Worm (Caenorhabditis elegans): ENCODE results near the gene Y46H3C.7.
A peak's percentile ranks its signal among the peaks of the same experiment; 100 is the strongest.

Y46H3C.7 gene

ce11 chrV:1721966-1722365, 28.1 kb upstream of the Y46H3C.7 start, which contains the start of gene srw-101:
srw-101 (plus strand) TSS chrV:1722266.
- TF ChIP-seq ama-1 (optimal IDR thresholded peaks at IDR 0.05) (no peak), sptf-1 (tag; optimal IDR thresholded peaks at IDR 0.05) (no peak), lin-14 (GFP tag; optimal IDR thresholded peaks at IDR 0.05) (no peak), tbx-2 (tag; optimal IDR thresholded peaks at IDR 0.05) (no peak), hpl-2 (GFP tag; optimal IDR thresholded peaks at IDR 0.05) (no peak), unc-30 (tag; optimal IDR thresholded peaks at IDR 0.05) (no peak), efl-1 (optimal IDR thresholded peaks at IDR 0.05) (no peak), efl-1 (GFP tag; optimal IDR thresholded peaks at IDR 0.05 in 1 of 2) (no peak), C16A3.4 (tag; optimal IDR thresholded peaks at IDR 0.05) (no peak), nhr-237 (tag; optimal IDR thresholded peaks at IDR 0.05) (no peak), blmp-1 (tag; optimal IDR thresholded peaks at IDR 0.05) (no peak)

DNA sequence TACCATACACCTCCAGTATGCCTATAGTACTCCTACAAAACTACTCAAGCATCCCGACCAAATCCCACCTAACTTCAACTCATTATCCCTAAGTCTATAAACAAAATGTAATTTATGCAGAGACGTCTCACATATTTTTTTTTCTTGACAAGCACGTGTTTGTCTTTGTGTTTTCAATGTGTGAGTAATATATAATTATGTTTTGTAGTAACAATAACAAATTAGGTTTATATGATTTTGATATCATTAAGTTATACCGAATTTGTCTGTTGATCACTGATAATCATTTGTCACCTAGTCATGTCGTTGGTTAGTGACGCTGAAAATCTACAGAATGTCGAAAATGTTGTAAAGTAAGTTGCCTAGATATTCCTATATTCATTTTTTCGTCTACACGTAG, 26.1 kb upstream of the Y46H3C.7 start, which contains the start of gene srw-102:
srw-102 (plus strand) TSS at position 301 of the 400 bp plus-strand sequence.
- TF ChIP-seq ceh-8 (GFP tag; optimal IDR thresholded peaks at IDR 0.05) (peak; percentile 81), swsn-7 (tag; optimal IDR thresholded peaks at IDR 0.05) (no peak), nhr-77 (tag; optimal IDR thresholded peaks at IDR 0.05) (no peak), nhr-47 (tag; optimal IDR thresholded peaks at IDR 0.05) (peak; percentile 21)

DNA sequence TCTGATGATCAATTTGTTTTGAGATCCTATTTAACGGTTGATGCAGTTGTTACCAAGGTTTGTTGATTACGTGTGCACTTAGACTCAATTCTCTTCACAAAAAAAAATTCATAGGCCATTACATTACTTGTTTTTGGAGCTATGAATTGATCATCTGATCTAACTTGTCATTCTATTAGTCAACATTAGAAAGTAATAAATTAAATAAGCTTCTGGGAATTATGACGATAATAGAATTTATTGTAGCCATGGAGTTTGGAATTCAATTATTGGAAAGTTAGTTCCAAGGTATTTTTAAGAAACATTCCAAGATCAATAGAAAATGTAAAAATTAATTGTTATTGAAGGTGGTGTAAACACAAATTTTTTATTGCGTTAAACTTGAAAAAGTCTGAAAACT, 24.4 kb upstream of the Y46H3C.7 start:
- peak; percentile 60 for TF ChIP-seq fkh-8 (tag; optimal IDR thresholded peaks at IDR 0.05)
- peak; percentile 52 for TF ChIP-seq nhr-71 (tag; optimal IDR thresholded peaks at IDR 0.05)
- no peak for TF ChIP-seq ceh-88 (GFP tag; IDR thresholded peaks at IDR 0.05)
- no peak for TF ChIP-seq mep-1 (tag; optimal IDR thresholded peaks at IDR 0.05)
- no peak for TF ChIP-seq fkh-4 (tag; optimal IDR thresholded peaks at IDR 0.05; ENCODE audit: borderline replicate concordance)
- no peak for TF ChIP-seq ceh-82 (tag; optimal IDR thresholded peaks at IDR 0.05)
- TF ChIP-seq aha-1 (tag; optimal IDR thresholded peaks at IDR 0.05), result no peak
- TF ChIP-seq ama-1 (optimal IDR thresholded peaks at IDR 0.05), result no peak
- no peak for TF ChIP-seq grh-1 (GFP tag; IDR thresholded peaks at IDR 0.05)
- TF ChIP-seq snpc-4 (tag; optimal IDR thresholded peaks at IDR 0.05), result no peak
- peak; percentile 13 for TF ChIP-seq nhr-11 (tag; optimal IDR thresholded peaks at IDR 0.05)
- TF ChIP-seq ceh-8 (GFP tag; optimal IDR thresholded peaks at IDR 0.05), result peak; percentile 68

DNA sequence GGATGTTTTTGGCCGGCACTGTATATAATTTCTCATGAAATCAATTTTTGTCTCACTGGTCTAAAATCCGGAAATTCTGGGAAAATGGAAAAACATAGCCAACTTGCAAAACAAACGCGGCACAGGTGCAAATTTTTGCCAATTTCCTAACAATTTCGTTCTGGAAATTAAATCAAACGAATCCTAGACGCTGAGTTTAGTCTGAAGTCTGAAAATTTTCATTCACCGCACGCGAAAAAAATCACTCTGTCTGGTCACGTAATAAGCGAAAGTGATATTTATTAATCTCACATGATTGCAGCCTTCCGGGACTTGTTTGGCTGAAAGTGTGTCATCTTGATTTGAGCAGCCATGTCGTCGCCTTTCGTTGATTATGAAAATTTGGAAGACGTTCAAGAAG, 23.1 kb upstream of the Y46H3C.7 start, which contains the start of gene srw-103:
srw-103 (plus strand) TSS at position 301 of the 400 bp plus-strand sequence.
- no peak for TF ChIP-seq nhr-47 (tag; optimal IDR thresholded peaks at IDR 0.05)
- TF ChIP-seq fkh-8 (tag; optimal IDR thresholded peaks at IDR 0.05), result peak; percentile 7

ce11 chrV:1713761-1714160, 19.9 kb upstream of the Y46H3C.7 start:
- peak; percentile 58; the same call in 1 of the 2 replicates for TF ChIP-seq mab-9 (GFP tag; IDR thresholded peaks at IDR 0.05)
- TF ChIP-seq ets-5 (GFP tag; IDR thresholded peaks at IDR 0.05), result 0 out of 2 replicates have a peak, but pooled peaks have one; percentile 17
- 0 out of 2 replicates have a peak, but pooled peaks have one; percentile 18 for TF ChIP-seq grh-1 (GFP tag; IDR thresholded peaks at IDR 0.05)
- TF ChIP-seq ceh-88 (GFP tag; IDR thresholded peaks at IDR 0.05), result peak; percentile 20; the same call in 1 of the 2 replicates
- peak; percentile 44; the same call in 1 of the 2 replicates for TF ChIP-seq unc-98 (GFP tag; IDR thresholded peaks at IDR 0.05)

- TF ChIP-seq egl-27 (tag; optimal IDR thresholded peaks at IDR 0.05), result no peak
- no peak for TF ChIP-seq pag-3 (tag; optimal IDR thresholded peaks at IDR 0.05; ENCODE audit: borderline replicate concordance, insufficient read depth)
- no peak for TF ChIP-seq snu-23 (GFP tag; optimal IDR thresholded peaks at IDR 0.05)
- TF ChIP-seq lin-35 (GFP tag; optimal IDR thresholded peaks at IDR 0.05), result no peak
- TF ChIP-seq fos-1 (tag; optimal IDR thresholded peaks at IDR 0.05), result no peak
Observed at ce11 chrV:1710909-1711308, 17.1 kb upstream of the Y46H3C.7 start, which contains the start of gene srw-100. srw-100 (plus strand) TSS chrV:1711209.

All from whole organism, L1 larva.